Fruit fly (Drosophila melanogaster): ENCODE results near the gene sov.

The sov gene

dm6 chrX:6770924-6771323 lies 14.8 kb downstream of the sov start, which contains the start of gene Coq7 (continued):
- peak; percentile 89 for TF ChIP-seq Sox102F (GFP tag; optimal IDR thresholded peaks at IDR 0.05)
- TF ChIP-seq CG1792 (GFP tag; optimal IDR thresholded peaks at IDR 0.05), result no peak
- peak; percentile 40; the same call in 1 of the 2 replicates for TF ChIP-seq CG17612 (GFP tag; IDR thresholded peaks at IDR 0.05)
- TF ChIP-seq fd64A (GFP tag; optimal IDR thresholded peaks at IDR 0.05), result peak; percentile 54
- TF ChIP-seq CG4707 (GFP tag; optimal IDR thresholded peaks at IDR 0.05), result peak; percentile 58
- peak; percentile 91 for TF ChIP-seq Ada2b (GFP tag; IDR thresholded peaks at IDR 0.05)
- no peak for TF ChIP-seq Atf3 (GFP tag; optimal IDR thresholded peaks at IDR 0.05)
- TF ChIP-seq dan (GFP tag; IDR thresholded peaks at IDR 0.05), result peak; percentile 81
- peak; percentile 17 for TF ChIP-seq Myb (GFP tag; optimal IDR thresholded peaks at IDR 0.05)
- TF ChIP-seq CG11504 (tag; optimal IDR thresholded peaks at IDR 0.05), result no peak
- TF ChIP-seq CG17359 (tag; optimal IDR thresholded peaks at IDR 0.05), result peak; percentile 82
- TF ChIP-seq CG1529 (GFP tag; optimal IDR thresholded peaks at IDR 0.05), result peak; percentile 66
- TF ChIP-seq stwl (tag; optimal IDR thresholded peaks at IDR 0.05), result peak; percentile 63
- peak; percentile 5 for TF ChIP-seq CHES-1-like (GFP tag; optimal IDR thresholded peaks at IDR 0.05)
- TF ChIP-seq zf30C (GFP tag; optimal IDR thresholded peaks at IDR 0.05), result no peak
- TF ChIP-seq Side (GFP tag; optimal IDR thresholded peaks at IDR 0.05), result peak; percentile 25
- TF ChIP-seq abd-A (tag; optimal IDR thresholded peaks at IDR 0.05), result no peak
- no peak for TF ChIP-seq Mes4 (GFP tag; optimal IDR thresholded peaks at IDR 0.05)
- TF ChIP-seq CG9817 (tag; optimal IDR thresholded peaks at IDR 0.05), result peak; percentile 88
- no peak for TF ChIP-seq h (optimal IDR thresholded peaks at IDR 0.05)
- TF ChIP-seq CG16863 (GFP tag; optimal IDR thresholded peaks at IDR 0.05), result peak; percentile 45
- TF ChIP-seq CG9932 (GFP tag; IDR thresholded peaks at IDR 0.05), result peak; percentile 96
- peak; percentile 81 for TF ChIP-seq fd96Cb (tag; optimal IDR thresholded peaks at IDR 0.05)
- TF ChIP-seq CG8944 (GFP tag; optimal IDR thresholded peaks at IDR 0.05), result peak; percentile 46
- TF ChIP-seq CG2116 (GFP tag; optimal IDR thresholded peaks at IDR 0.05), result peak; percentile 82
- TF ChIP-seq CG16815 (GFP tag; optimal IDR thresholded peaks at IDR 0.05), result peak; percentile 82
- TF ChIP-seq CG6683 (GFP tag; optimal IDR thresholded peaks at IDR 0.05), result peak; percentile 66
- TF ChIP-seq MESR4 (GFP tag; optimal IDR thresholded peaks at IDR 0.05), result peak; percentile 45
- peak; percentile 94 for TF ChIP-seq zfh1 (GFP tag; IDR thresholded peaks at IDR 0.05)
- TF ChIP-seq Hr51 (GFP tag; optimal IDR thresholded peaks at IDR 0.05), result peak in 1 of 2 experiments; percentile 62
- TF ChIP-seq CG15601 (tag; optimal IDR thresholded peaks at IDR 0.05), result no peak
- TF ChIP-seq CG4617 (GFP tag; optimal IDR thresholded peaks at IDR 0.05; ENCODE audit: borderline replicate concordance), result peak; percentile 91
- TF ChIP-seq Mrtf (GFP tag; IDR thresholded peaks at IDR 0.05), result peak; percentile 84
- no peak for TF ChIP-seq pan (optimal IDR thresholded peaks at IDR 0.05)
- TF ChIP-seq pan (GFP tag; optimal IDR thresholded peaks at IDR 0.05 in 1 of 2, IDR thresholded peaks at IDR 0.05 in 1 of 2), result peak in 1 of 2 experiments; percentile 92
- peak; percentile 89 for TF ChIP-seq rib (GFP tag; IDR thresholded peaks at IDR 0.05)
- no peak for TF ChIP-seq CG15011 (GFP tag; optimal IDR thresholded peaks at IDR 0.05)
- peak; percentile 63 for TF ChIP-seq onecut (GFP tag; IDR thresholded peaks at IDR 0.05)
- TF ChIP-seq Sry-δ (GFP tag; optimal IDR thresholded peaks at IDR 0.05), result peak; percentile 67
- peak; percentile 85 for TF ChIP-seq cato (GFP tag; optimal IDR thresholded peaks at IDR 0.05; ENCODE audit: borderline replicate concordance)
- peak; percentile 84 for TF ChIP-seq gsb (GFP tag; IDR thresholded peaks at IDR 0.05)
- TF ChIP-seq wor (GFP tag; IDR thresholded peaks at IDR 0.05), result peak; percentile 82
- peak; percentile 84 for TF ChIP-seq CG32767 (GFP tag; IDR thresholded peaks at IDR 0.05)
- peak; percentile 65; the same call in 1 of the 3 replicates for TF ChIP-seq sr (GFP tag; IDR thresholded peaks at IDR 0.05)
- TF ChIP-seq CG30431 (GFP tag; optimal IDR thresholded peaks at IDR 0.05), result peak; percentile 81
- TF ChIP-seq pros (GFP tag; optimal IDR thresholded peaks at IDR 0.05), result no peak
- TF ChIP-seq unc-4 (GFP tag; IDR thresholded peaks at IDR 0.05; ENCODE audit: partially characterized antibody), result peak; percentile 98
- TF ChIP-seq CkIIα-i1 (GFP tag; IDR thresholded peaks at IDR 0.05), result 0 out of 2 replicates have a peak, but pooled peaks have one; percentile 6
- peak; percentile 95 for TF ChIP-seq Ets65A (GFP tag)
- peak; percentile 2 for TF ChIP-seq Atf-2 (GFP tag; optimal IDR thresholded peaks at IDR 0.05)
- no peak for TF ChIP-seq lov (optimal IDR thresholded peaks at IDR 0.05)
- TF ChIP-seq lov (GFP tag; IDR thresholded peaks at IDR 0.05), result peak; percentile 89
